Worm (Caenorhabditis elegans): ENCODE results near the gene cyp-35D1.

DNA sequence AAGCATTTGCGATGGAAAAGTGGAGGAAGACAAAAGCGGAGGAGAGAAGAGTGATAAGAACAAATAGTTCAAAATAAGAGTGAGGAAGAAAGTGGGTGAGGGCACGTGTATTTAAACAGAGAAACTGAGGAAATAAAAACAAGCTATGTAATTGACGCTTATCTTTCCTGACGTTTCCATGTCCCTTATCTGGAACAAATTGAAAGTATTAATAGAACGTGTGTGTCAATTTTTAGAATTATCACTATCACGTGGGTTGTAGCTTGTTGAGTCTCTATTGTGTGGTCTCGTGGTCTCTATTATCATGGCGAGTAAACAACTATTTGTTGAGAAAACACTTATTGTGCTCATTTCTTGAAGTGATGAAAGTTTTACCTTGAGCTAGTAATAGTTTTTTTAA is 23.2 kb upstream of the cyp-35D1 start, which contains the start of gene T10C6.15:
- no peak for TF ChIP-seq aly-2 (tag; optimal IDR thresholded peaks at IDR 0.05)
- no peak for TF ChIP-seq ama-1 (optimal IDR thresholded peaks at IDR 0.05)
